Worm (Caenorhabditis elegans) whole organism, L3 larva: ENCODE measurements around the gene F53F8.5.

ENCODE experiments used
- ama-1 ChIP-seq: fragments of 150-350 bp; optimal IDR thresholded peaks from 2 replicates; lab custom pipeline; 2018
- ceh-82 ChIP-seq: fragments of 150-350 bp; optimal IDR thresholded peaks from 2 replicates; lab custom pipeline; 2014; ENCODE audit warnings: missing biosample characterization, missing genetic modification characterization
- ceh-9 ChIP-seq: sonication (generic microtip); optimal IDR thresholded peaks from 2 replicates; lab custom pipeline; 2018; ENCODE audit warnings: missing biosample characterization, missing genetic modification characterization
- egl-27 ChIP-seq: sonication (generic microtip); optimal IDR thresholded peaks from 4 replicates; lab custom pipeline; 2017; ENCODE audit warnings: missing biosample characterization, missing genetic modification reagents, missing genetic modification characterization
- nhr-237 ChIP-seq: fragments of 150-350 bp; optimal IDR thresholded peaks from 2 replicates; lab custom pipeline; 2014; ENCODE audit warnings: missing biosample characterization, missing genetic modification characterization
- nhr-28 ChIP-seq: fragments of 150-350 bp; optimal IDR thresholded peaks from 2 replicates; lab custom pipeline; 2014; ENCODE audit warnings: missing biosample characterization, missing genetic modification characterization
- nhr-76 ChIP-seq: fragments of 150-350 bp; sonication (generic microtip); optimal IDR thresholded peaks from 5 replicates; lab custom pipeline; 2014; ENCODE audit warnings: missing biosample characterization, missing genetic modification characterization
- skn-1 ChIP-seq: fragments of 150-350 bp; optimal IDR thresholded peaks from 2 replicates; lab custom pipeline; 2014; ENCODE audit warnings: missing biosample characterization, missing genetic modification characterization
- tbx-2 ChIP-seq: sonication (generic microtip); optimal IDR thresholded peaks from 2 replicates; lab custom pipeline; 2016; ENCODE audit warnings: mild to moderate bottlenecking, missing genetic modification characterization, missing compliant biosample characterization
- unc-39 ChIP-seq: sonication (generic microtip); optimal IDR thresholded peaks from 4 replicates; lab custom pipeline; 2017; ENCODE audit warnings: missing biosample characterization, missing genetic modification characterization
- ztf-4 ChIP-seq: fragments of 150-350 bp; optimal IDR thresholded peaks from 2 replicates; lab custom pipeline; 2014; ENCODE audit warnings: missing biosample characterization, missing genetic modification characterization

DNA sequence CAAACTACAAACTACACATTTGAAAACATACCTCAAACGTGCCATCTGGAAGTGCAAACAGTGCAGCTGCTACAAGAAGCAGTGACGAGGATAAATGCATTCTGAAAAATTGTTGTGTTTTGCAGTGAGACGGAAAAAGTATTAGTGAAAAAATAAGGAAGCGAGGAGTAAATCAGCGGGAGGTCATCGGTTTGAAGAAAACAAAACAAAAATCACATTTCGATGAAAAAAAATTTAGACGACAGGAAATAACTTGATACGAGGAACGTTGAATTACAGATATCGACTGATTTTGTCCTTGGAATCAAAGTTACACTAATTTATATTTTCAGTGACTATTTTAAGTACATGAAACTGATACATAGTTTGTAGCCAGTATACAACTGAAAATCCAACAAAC, 12.3 kb downstream of the F53F8.5 start, which contains the start of gene F53F8.4:
- TF ChIP-seq ceh-82 (tag; lab: Kevin White, UChicago) (no peak), egl-27 (tag; lab: Kevin White, UChicago) (no peak), ama-1 (no peak), unc-39 (no peak), ztf-4 (no peak), skn-1 (tag; lab: Kevin White, UChicago) (no peak), tbx-2 (tag; lab: Kevin White, UChicago) (no peak), ceh-9 (tag; lab: Kevin White, UChicago) (no peak), nhr-76 (tag; lab: Kevin White, UChicago) (no peak), nhr-237 (tag; lab: Kevin White, UChicago) (no peak), nhr-28 (no peak)
